Worm (Caenorhabditis elegans) whole organism, L1 larva: ENCODE data around the gene W02G9.4.

Experiments
- ces-1 ChIP-seq: fragments of 150-350 bp; optimal IDR thresholded peaks from 2 replicates; lab custom pipeline; 2014; ENCODE audit warnings: missing biosample characterization, missing genetic modification reagents, missing genetic modification characterization
- dsc-1 ChIP-seq: sonication (generic microtip); optimal IDR thresholded peaks from 2 replicates; lab custom pipeline; 2016; ENCODE audit warnings: mild to moderate bottlenecking, missing genetic modification characterization, missing compliant biosample characterization
- egl-27 ChIP-seq, 2 experiments: fragments of 150-350 bp in 1 of 2; sonication (generic microtip); optimal IDR thresholded peaks; 3 replicates each; lab custom pipeline; 2017 to 2018; ENCODE audit warnings: missing biosample characterization in 2 of 2, missing genetic modification characterization in 2 of 2, missing genetic modification reagents in 2 of 2
- lin-15B ChIP-seq: fragments of 150-350 bp; sonication (generic microtip); optimal IDR thresholded peaks from 3 replicates; lab custom pipeline; 2014; ENCODE audit warnings: missing biosample characterization, missing genetic modification characterization
- lin-35 ChIP-seq, 2 experiments: fragments of 150-350 bp; optimal IDR thresholded peaks; 2 replicates each; lab custom pipeline; 2014; ENCODE audit warnings: missing biosample characterization in 2 of 2, missing genetic modification characterization in 2 of 2, missing genetic modification reagents in 2 of 2
- mdl-1 ChIP-seq, 2 experiments: fragments of 150-350 bp; optimal IDR thresholded peaks; 2 replicates each; lab custom pipeline; 2014 to 2017; ENCODE audit warnings: missing biosample characterization in 2 of 2, missing genetic modification characterization in 2 of 2, inconsistent platforms in 1 of 2
- nhr-11 ChIP-seq: fragments of 150-350 bp; optimal IDR thresholded peaks from 2 replicates; lab custom pipeline; 2014; ENCODE audit warnings: missing biosample characterization, missing genetic modification characterization
- nhr-237 ChIP-seq: fragments of 150-350 bp; optimal IDR thresholded peaks from 2 replicates; lab custom pipeline; 2014; ENCODE audit warnings: missing biosample characterization, missing genetic modification characterization
- nhr-77 ChIP-seq: fragments of 150-350 bp; optimal IDR thresholded peaks from 2 replicates; lab custom pipeline; 2014; ENCODE audit warnings: missing biosample characterization, missing genetic modification characterization
- pqm-1 ChIP-seq: sonication (generic microtip); optimal IDR thresholded peaks from 3 replicates; lab custom pipeline; 2017; ENCODE audit warnings: missing biosample characterization, missing genetic modification characterization
- swsn-7 ChIP-seq: sonication (generic microtip); optimal IDR thresholded peaks from 2 replicates; lab custom pipeline; 2016; ENCODE audit warnings: missing genetic modification characterization, missing compliant biosample characterization
- tbx-2 ChIP-seq: sonication (generic microtip); optimal IDR thresholded peaks from 2 replicates; lab custom pipeline; 2016; ENCODE audit warnings: missing genetic modification characterization, missing compliant biosample characterization
- ztf-11 ChIP-seq, 2 experiments: sonication (generic microtip); optimal IDR thresholded peaks; 2 replicates each; lab custom pipeline; 2016 to 2017; ENCODE audit warnings: missing genetic modification characterization in 2 of 2, missing biosample characterization in 1 of 2, missing compliant biosample characterization in 1 of 2

- TF ChIP-seq lin-35 (GFP tag; optimal IDR thresholded peaks at IDR 0.05; lab: Kevin White, UChicago) (no peak), nhr-11 (no peak), nhr-237 (tag; lab: Kevin White, UChicago) (no peak), egl-27 (tag; optimal IDR thresholded peaks at IDR 0.05; lab: Kevin White, UChicago) (no peak), ces-1 (no peak), lin-15B (tag; lab: Kevin White, UChicago) (no peak), ztf-11 (tag; optimal IDR thresholded peaks at IDR 0.05; lab: Kevin White, UChicago) (no peak), swsn-7 (tag; lab: Kevin White, UChicago) (no peak), nhr-77 (tag; lab: Kevin White, UChicago) (no peak), dsc-1 (no peak), tbx-2 (tag; lab: Kevin White, UChicago) (no peak), pqm-1 (tag; lab: Kevin White, UChicago) (no peak), mdl-1 (tag; optimal IDR thresholded peaks at IDR 0.05; lab: Kevin White, UChicago) (no peak)
Measured at ce11 chrV:2716933-2717332, 50.2 kb downstream of the W02G9.4 start.
